Worm (Caenorhabditis elegans): ENCODE results near the gene shc-2.

The shc-2 gene

DNA sequence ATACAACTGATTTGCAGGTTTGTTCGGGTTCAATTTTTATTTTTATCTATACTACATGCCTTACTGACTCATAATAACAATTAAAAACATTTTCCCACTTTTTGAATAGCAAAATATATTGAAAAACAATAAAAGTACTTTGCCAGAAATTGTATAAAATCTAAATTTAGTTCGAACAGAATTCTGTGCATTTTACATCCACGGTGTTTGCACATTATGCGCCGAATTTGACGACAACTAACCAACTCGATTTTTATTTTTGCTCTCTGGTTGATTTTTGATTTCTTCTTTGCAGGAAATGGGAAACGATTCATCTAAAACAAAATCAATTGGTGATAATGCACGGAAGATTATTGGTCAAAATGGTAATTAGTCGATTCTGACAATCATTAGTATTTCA lies 22.2 kb upstream of the shc-2 start:
- TF ChIP-seq egl-27 (tag; optimal IDR thresholded peaks at IDR 0.05) (no peak), ceh-16 (tag; optimal IDR thresholded peaks at IDR 0.05) (no peak), elt-1 (tag; optimal IDR thresholded peaks at IDR 0.05) (no peak), elt-3 (tag; optimal IDR thresholded peaks at IDR 0.05) (no peak), elt-2 (tag; optimal IDR thresholded peaks at IDR 0.05) (peak; percentile 40), nhr-43 (tag; optimal IDR thresholded peaks at IDR 0.05; ENCODE audit: poor library complexity, severe bottlenecking) (no peak), tbx-2 (tag; optimal IDR thresholded peaks at IDR 0.05) (no peak), unc-62 (GFP tag; optimal IDR thresholded peaks at IDR 0.05) (no peak), pha-4 (tag; optimal IDR thresholded peaks at IDR 0.05) (peak; percentile 9), nfya-1 (tag; optimal IDR thresholded peaks at IDR 0.05; ENCODE audit: insufficient read depth) (no peak)

DNA sequence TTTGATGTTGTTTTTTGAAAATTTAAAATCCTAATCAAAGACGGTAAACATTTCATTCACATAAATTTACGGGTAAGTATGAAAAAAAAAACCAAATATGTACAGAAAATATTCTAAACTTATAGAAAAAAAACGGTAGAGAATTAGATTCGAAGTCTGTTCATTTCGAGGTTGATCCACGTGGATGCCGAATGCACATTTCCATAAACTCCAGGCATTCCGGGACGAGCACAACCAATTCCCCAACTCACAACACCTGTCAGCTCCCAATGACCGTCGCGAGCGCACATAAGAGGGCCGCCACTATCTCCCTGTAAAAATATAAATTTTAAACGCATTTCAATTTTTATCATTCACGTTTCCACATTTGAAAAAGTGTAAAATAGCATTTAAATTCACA lies 20.8 kb upstream of the shc-2 start:
- TF ChIP-seq elt-2 (tag; optimal IDR thresholded peaks at IDR 0.05) (peak; percentile 32), nhr-28 (tag; optimal IDR thresholded peaks at IDR 0.05) (no peak), aly-2 (tag; optimal IDR thresholded peaks at IDR 0.05) (no peak)

DNA sequence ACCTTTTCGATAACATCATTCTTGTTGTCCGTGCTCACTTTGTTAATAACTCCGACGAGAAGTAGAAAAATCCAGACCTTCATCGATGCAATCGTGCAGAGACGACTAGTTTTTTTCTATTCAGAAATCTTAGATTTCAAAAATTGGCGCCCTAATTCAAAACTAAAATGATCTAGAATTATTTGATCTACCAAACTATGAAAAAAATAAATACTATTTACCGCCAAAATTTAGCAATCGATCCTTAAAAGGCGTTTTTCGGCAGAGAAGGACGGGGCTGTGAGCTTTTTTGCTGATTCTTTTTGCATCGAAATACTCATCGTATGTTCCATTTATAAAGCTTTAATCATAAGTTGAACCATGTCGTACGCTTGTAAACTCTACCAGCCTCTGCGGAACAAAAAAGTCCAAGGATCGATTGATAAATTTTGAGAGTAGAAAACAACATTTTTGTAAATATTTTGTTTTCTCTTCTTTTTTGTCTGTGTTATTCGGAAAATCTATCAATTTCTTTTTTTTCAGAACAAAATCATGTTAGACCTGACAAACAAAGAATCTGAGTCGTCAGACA lies 19.5 kb upstream of the shc-2 start, which contains the start of the genes try-1 and zyg-12:
try-1 (minus strand) TSS at position 148 of the 571 bp plus-strand sequence.
zyg-12 (plus strand) TSS at position 521 of the 571 bp plus-strand sequence.
- TF ChIP-seq fos-1 (tag; optimal IDR thresholded peaks at IDR 0.05): no peak
- TF ChIP-seq elt-2 (tag; optimal IDR thresholded peaks at IDR 0.05): peak; percentile 28
- TF ChIP-seq ztf-11 (tag; optimal IDR thresholded peaks at IDR 0.05): no peak

DNA sequence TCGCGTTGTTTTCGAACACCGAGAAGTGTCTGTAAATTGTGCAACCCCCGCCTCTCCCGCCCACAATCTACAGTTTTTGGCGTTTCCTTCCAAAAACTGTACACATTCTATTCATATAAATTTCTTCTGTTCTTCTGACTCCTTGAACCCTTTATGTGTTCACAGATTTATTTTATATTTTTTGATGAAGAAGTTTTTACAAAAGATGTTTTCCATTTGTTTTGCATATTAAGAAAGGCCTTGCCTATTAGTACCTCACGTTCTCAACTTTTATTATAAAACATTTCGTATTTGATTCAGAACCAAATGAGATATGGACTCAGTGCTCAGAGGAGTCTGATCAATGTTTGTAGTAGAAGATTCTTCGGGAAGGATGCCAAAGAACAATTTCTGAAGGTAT lies 15.7 kb upstream of the shc-2 start, which contains the start of gene ndx-3:
ndx-3 (plus strand) TSS at position 301 of the 400 bp plus-strand sequence.
- no peak for TF ChIP-seq daf-12 (tag; optimal IDR thresholded peaks at IDR 0.05)
- no peak for TF ChIP-seq unc-62 (GFP tag; optimal IDR thresholded peaks at IDR 0.05)
- TF ChIP-seq snpc-4 (tag; optimal IDR thresholded peaks at IDR 0.05): no peak
- no peak for TF ChIP-seq ztf-11 (tag; optimal IDR thresholded peaks at IDR 0.05)

DNA sequence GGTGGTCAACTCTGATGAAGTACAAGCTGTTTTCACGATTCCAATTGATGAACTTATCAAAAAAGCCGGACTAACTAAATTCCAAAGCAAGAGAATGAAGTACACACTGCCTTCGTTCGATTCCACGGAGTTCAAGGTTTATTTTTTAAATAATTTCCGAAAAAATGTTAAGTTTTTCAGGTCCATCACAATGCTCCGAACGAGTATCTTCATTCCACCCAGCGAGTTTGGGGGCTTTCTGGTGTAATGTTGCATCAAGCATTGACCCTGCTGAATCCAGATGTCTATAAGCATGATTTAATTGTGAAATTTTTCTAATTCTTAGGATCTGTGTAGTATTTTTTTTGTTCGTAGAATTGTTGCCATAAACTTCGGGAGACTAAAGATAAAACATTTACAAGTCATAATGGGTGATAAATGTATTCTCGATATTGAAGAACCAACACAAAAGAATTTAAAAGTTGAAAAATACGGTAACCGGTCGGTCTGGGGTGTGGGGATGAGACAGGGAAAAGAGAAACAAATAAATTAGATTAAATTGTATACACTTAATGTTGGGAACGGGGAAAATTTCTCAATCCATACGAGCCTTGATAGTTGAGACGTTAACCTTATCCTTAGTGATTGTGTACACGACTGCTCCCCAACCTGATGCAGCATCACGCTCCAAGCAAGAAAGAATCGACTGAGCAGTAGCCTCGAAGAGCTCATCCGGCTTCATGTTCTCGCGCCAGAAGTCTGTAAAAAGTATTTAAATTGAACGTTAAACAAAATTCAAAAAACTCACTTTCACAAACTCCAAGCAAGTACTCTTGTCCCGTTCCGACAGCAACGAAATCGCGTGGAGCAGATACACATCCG lies 14.6 kb upstream of the shc-2 start:
- TF ChIP-seq elt-2 (tag; optimal IDR thresholded peaks at IDR 0.05) (peak; percentile 5), hmg-11 (tag; optimal IDR thresholded peaks at IDR 0.05) (no peak), lin-15B (tag; optimal IDR thresholded peaks at IDR 0.05) (no peak), nhr-12 (tag; optimal IDR thresholded peaks at IDR 0.05) (no peak), ZK546.5 (tag; optimal IDR thresholded peaks at IDR 0.05) (no peak)

DNA sequence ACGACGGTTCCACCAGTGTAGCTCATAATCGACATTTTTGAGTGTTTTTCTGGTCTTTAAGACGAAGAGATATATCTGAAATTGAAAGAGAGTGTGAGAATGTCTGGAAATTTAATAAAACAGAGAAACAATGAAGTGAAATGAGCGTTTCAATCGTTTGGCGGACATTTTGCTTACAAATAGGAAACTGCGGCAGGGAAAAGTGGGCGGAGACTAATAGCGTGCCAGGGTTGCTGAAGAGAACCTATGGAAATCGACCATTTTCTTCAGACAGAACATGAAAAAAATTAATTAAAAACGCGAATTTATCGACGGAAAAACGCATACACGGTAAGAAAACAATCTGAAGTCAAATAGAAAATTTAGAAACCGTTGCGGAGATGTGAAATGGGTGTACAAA lies 13.6 kb upstream of the shc-2 start, which contains the start of gene pbs-3:
pbs-3 (minus strand) TSS at position 75 of the 400 bp plus-strand sequence.
- TF ChIP-seq lin-39 (tag; optimal IDR thresholded peaks at IDR 0.05) (peak; percentile 73), hmg-11 (tag; optimal IDR thresholded peaks at IDR 0.05) (no peak), snpc-4 (tag; optimal IDR thresholded peaks at IDR 0.05) (no peak), fkh-2 (tag; optimal IDR thresholded peaks at IDR 0.05) (no peak), egl-27 (tag; optimal IDR thresholded peaks at IDR 0.05) (no peak), ztf-4 (tag; optimal IDR thresholded peaks at IDR 0.05) (no peak), lsy-12 (tag; optimal IDR thresholded peaks at IDR 0.05) (no peak), unc-39 (tag; optimal IDR thresholded peaks at IDR 0.05) (no peak), elt-1 (tag; optimal IDR thresholded peaks at IDR 0.05) (no peak), nhr-23 (tag; optimal IDR thresholded peaks at IDR 0.05) (peak; percentile 58), nhr-25 (tag; optimal IDR thresholded peaks at IDR 0.05) (peak; percentile 70), ceh-9 (tag; optimal IDR thresholded peaks at IDR 0.05) (no peak), nhr-12 (tag; optimal IDR thresholded peaks at IDR 0.05) (no peak), aly-2 (tag; optimal IDR thresholded peaks at IDR 0.05) (no peak), nhr-11 (tag; optimal IDR thresholded peaks at IDR 0.05) (no peak), nhr-237 (tag; optimal IDR thresholded peaks at IDR 0.05) (no peak), unc-62 (GFP tag; optimal IDR thresholded peaks at IDR 0.05) (no peak), daf-12 (tag; optimal IDR thresholded peaks at IDR 0.05) (no peak), pha-4 (tag; optimal IDR thresholded peaks at IDR 0.05) (peak; percentile 87), ama-1 (optimal IDR thresholded peaks at IDR 0.05) (peak; percentile 5), mdl-1 (tag; optimal IDR thresholded peaks at IDR 0.05) (no peak), elt-3 (tag; optimal IDR thresholded peaks at IDR 0.05) (no peak), elt-2 (tag; optimal IDR thresholded peaks at IDR 0.05) (peak; percentile 75), nhr-76 (tag; optimal IDR thresholded peaks at IDR 0.05) (no peak), ztf-11 (tag; optimal IDR thresholded peaks at IDR 0.05) (no peak), egl-5 (tag; optimal IDR thresholded peaks at IDR 0.05) (no peak), fos-1 (tag; optimal IDR thresholded peaks at IDR 0.05) (no peak), R02D3.7 (tag; optimal IDR thresholded peaks at IDR 0.05) (peak; percentile 17), tbx-2 (tag; optimal IDR thresholded peaks at IDR 0.05) (no peak), ceh-16 (tag; optimal IDR thresholded peaks at IDR 0.05) (no peak), sea-2 (GFP tag; optimal IDR thresholded peaks at IDR 0.05) (no peak), ceh-28 (tag; optimal IDR thresholded peaks at IDR 0.05) (peak; percentile 8), ZK546.5 (tag; optimal IDR thresholded peaks at IDR 0.05) (no peak), eor-1 (tag; optimal IDR thresholded peaks at IDR 0.05) (no peak), lin-15B (tag; optimal IDR thresholded peaks at IDR 0.05) (peak; percentile 62)

Data from whole organism, L3 larva.